Worm (Caenorhabditis elegans) whole organism, mixed stage, embryonic: ENCODE measurements around the gene rft-1.
"Not testable (repeated sequence)": the region's sequence is repeated elsewhere in the genome, so short reads cannot be mapped to it uniquely, and the experiment has no call there.

Experiments
- ceh-39 ChIP-seq: fragments of 150-350 bp; optimal IDR thresholded peaks from 2 replicates; lab custom pipeline; 2014; ENCODE audit warnings: missing biosample characterization, missing genetic modification characterization
- cnd-1 ChIP-seq: fragments of 200-800 bp; sonication (Bioruptor generic); optimal IDR thresholded peaks from 2 replicates; lab custom pipeline; 2018; ENCODE audit warnings: mild to moderate bottlenecking, missing genetic modification characterization, missing compliant biosample characterization
- elt-3 ChIP-seq: fragments of 150-350 bp; optimal IDR thresholded peaks from 2 replicates; lab custom pipeline; 2014; ENCODE audit warnings: missing biosample characterization, missing genetic modification characterization
- lin-13 ChIP-seq: fragments of 150-350 bp; optimal IDR thresholded peaks from 2 replicates; lab custom pipeline; 2014; ENCODE audit warnings: missing biosample characterization, missing genetic modification characterization
- nhr-12 ChIP-seq: fragments of 150-350 bp; optimal IDR thresholded peaks from 2 replicates; lab custom pipeline; 2014; ENCODE audit warnings: missing biosample characterization, missing genetic modification characterization
- nhr-28 ChIP-seq: fragments of 150-350 bp; optimal IDR thresholded peaks from 2 replicates; lab custom pipeline; 2014; ENCODE audit warnings: missing biosample characterization, missing genetic modification characterization
- pha-4 ChIP-seq: fragments of 150-350 bp; optimal IDR thresholded peaks from 2 replicates; lab custom pipeline; 2018; ENCODE audit warnings: missing biosample characterization, missing genetic modification reagents, missing genetic modification characterization
- sptf-1 ChIP-seq: sonication (generic microtip); optimal IDR thresholded peaks from 2 replicates; lab custom pipeline; 2017; ENCODE audit warnings: mild to moderate bottlenecking, missing genetic modification characterization, moderate library complexity, missing compliant biosample characterization
- unc-120 ChIP-seq: sonication (generic microtip); optimal IDR thresholded peaks from 2 replicates; lab custom pipeline; 2017; ENCODE audit warnings: missing genetic modification characterization, missing compliant biosample characterization; ENCODE audit not compliant: poor library complexity, severe bottlenecking
- unc-62 ChIP-seq: fragments of 150-350 bp; optimal IDR thresholded peaks from 2 replicates; lab custom pipeline; 2014; ENCODE audit warnings: missing biosample characterization, missing genetic modification reagents, missing genetic modification characterization
- ztf-11 ChIP-seq: fragments of 150-350 bp; optimal IDR thresholded peaks from 2 replicates; lab custom pipeline; 2014; ENCODE audit warnings: missing biosample characterization, missing genetic modification characterization

ce11 chrV:4474543-4474942 is 31.5 kb upstream of the rft-1 start, which contains the start of gene str-35:
- TF ChIP-seq nhr-28; ztf-11 (tag; lab: Kevin White, UChicago); cnd-1 (tag; lab: Kevin White, UChicago); elt-3; unc-120 (tag; lab: Kevin White, UChicago); nhr-12 (tag; lab: Kevin White, UChicago); ceh-39; unc-62; lin-13 (tag; lab: Kevin White, UChicago); pha-4; sptf-1: not testable (repeated sequence)
